Fruit fly (Drosophila melanogaster): ENCODE results near the gene CG11898.
A peak's percentile ranks its signal among the peaks of the same experiment; 100 is the strongest.

DNA sequence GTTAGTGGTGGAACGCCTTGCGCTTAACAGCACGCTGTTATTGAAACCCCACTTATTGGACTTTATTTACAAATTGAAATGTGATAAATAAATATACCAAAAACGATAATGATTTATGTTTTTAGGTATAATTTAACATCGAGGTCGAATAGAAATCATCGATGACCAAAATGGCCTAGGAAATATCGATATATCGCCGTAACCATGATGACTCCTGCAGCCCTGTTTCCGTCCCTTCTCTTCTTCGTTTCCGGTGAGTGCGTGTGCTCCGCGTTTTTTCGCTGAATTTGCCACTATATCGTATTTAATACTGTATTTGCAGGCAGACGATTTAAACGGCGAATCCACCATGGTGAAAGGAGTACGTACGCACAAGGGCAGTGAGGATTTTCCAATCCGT is 54.5 kb downstream of the CG11898 start, which contains the start of gene eEF1gamma:
- peak; percentile 94 for TF ChIP-seq br (GFP tag; optimal IDR thresholded peaks at IDR 0.05)
- TF ChIP-seq fru (GFP tag; optimal IDR thresholded peaks at IDR 0.05) = peak; percentile 86
- TF ChIP-seq Dfd (GFP tag; optimal IDR thresholded peaks at IDR 0.05) = no peak
- peak; percentile 88 for TF ChIP-seq HLH106 (tag; optimal IDR thresholded peaks at IDR 0.05)
- peak; percentile 93 for TF ChIP-seq sv (GFP tag; optimal IDR thresholded peaks at IDR 0.05)
- TF ChIP-seq N (GFP tag; optimal IDR thresholded peaks at IDR 0.05) = no peak
- no peak for TF ChIP-seq Abd-B (GFP tag; optimal IDR thresholded peaks at IDR 0.05)
- peak; percentile 91 for TF ChIP-seq h (GFP tag; optimal IDR thresholded peaks at IDR 0.05)
- TF ChIP-seq pan (optimal IDR thresholded peaks at IDR 0.05) = no peak
- TF ChIP-seq Sp1 (GFP tag; optimal IDR thresholded peaks at IDR 0.05) = peak; percentile 94
- peak; percentile 80 for TF ChIP-seq psq (GFP tag; optimal IDR thresholded peaks at IDR 0.05)
- TF ChIP-seq foxo (GFP tag; optimal IDR thresholded peaks at IDR 0.05) = peak; percentile 61 to 87
- no peak for TF ChIP-seq Rel (GFP tag; optimal IDR thresholded peaks at IDR 0.05)
- peak; percentile 71 for TF ChIP-seq Rel (tag; optimal IDR thresholded peaks at IDR 0.05)

All from whole organism, wandering third instar larva.